Worm (Caenorhabditis elegans) whole organism, L2 larva: Measurements from ENCODE around the gene ugt-9.
"Not testable (repeated sequence)": the region's sequence is repeated elsewhere in the genome, so short reads cannot be mapped to it uniquely, and the experiment has no call there.

ENCODE experiments used
- F13H6.1 ChIP-seq: sonication (generic microtip); optimal IDR thresholded peaks from 2 replicates; lab custom pipeline; 2016; ENCODE audit warnings: missing genetic modification characterization, missing compliant biosample characterization
- R02D3.7 ChIP-seq: fragments of 150-350 bp; optimal IDR thresholded peaks from 2 replicates; lab custom pipeline; 2014; ENCODE audit warnings: missing biosample characterization, missing genetic modification characterization
- Y55F3AM.14 ChIP-seq: fragments of 200-800 bp; sonication (Bioruptor generic); optimal IDR thresholded peaks from 2 replicates; lab custom pipeline; 2018; ENCODE audit warnings: mild to moderate bottlenecking, missing genetic modification characterization, missing compliant biosample characterization
- ZK546.5 ChIP-seq: sonication (generic microtip); optimal IDR thresholded peaks from 2 replicates; lab custom pipeline; 2017; ENCODE audit warnings: missing biosample characterization, missing genetic modification characterization
- alr-1 ChIP-seq: fragments of 150-350 bp; optimal IDR thresholded peaks from 2 replicates; lab custom pipeline; 2014; ENCODE audit warnings: missing biosample characterization, missing genetic modification characterization
- aly-2 ChIP-seq: fragments of 150-350 bp; optimal IDR thresholded peaks from 2 replicates; lab custom pipeline; 2014; ENCODE audit warnings: missing biosample characterization, missing genetic modification characterization
- ama-1 ChIP-seq: fragments of 150-350 bp; optimal IDR thresholded peaks from 2 replicates; lab custom pipeline; 2018; ENCODE audit warnings: inconsistent platforms
- blmp-1 ChIP-seq: sonication (generic microtip); optimal IDR thresholded peaks from 2 replicates; lab custom pipeline; 2017; ENCODE audit warnings: missing genetic modification characterization, mild to moderate bottlenecking, missing compliant biosample characterization, antibody characterized with exemption, moderate library complexity; ENCODE audit not compliant: insufficient read depth
- crh-2 ChIP-seq: sonication (generic microtip); optimal IDR thresholded peaks from 2 replicates; lab custom pipeline; 2017; ENCODE audit warnings: missing biosample characterization, missing genetic modification characterization
- elt-1 ChIP-seq: fragments of 150-350 bp; optimal IDR thresholded peaks from 2 replicates; lab custom pipeline; 2014; ENCODE audit warnings: missing biosample characterization, missing genetic modification characterization
- fos-1 ChIP-seq: fragments of 150-350 bp; optimal IDR thresholded peaks from 2 replicates; lab custom pipeline; 2014; ENCODE audit warnings: missing biosample characterization, missing genetic modification characterization
- lin-11 ChIP-seq: fragments of 150-350 bp; sonication (generic microtip); optimal IDR thresholded peaks from 2 replicates; lab custom pipeline; 2014; ENCODE audit warnings: missing biosample characterization, missing genetic modification characterization, inconsistent platforms, mixed read lengths
- lin-13 ChIP-seq: fragments of 150-350 bp; optimal IDR thresholded peaks from 2 replicates; lab custom pipeline; 2014; ENCODE audit warnings: missing biosample characterization, missing genetic modification reagents, missing genetic modification characterization
- lin-39 ChIP-seq: fragments of 150-350 bp; optimal IDR thresholded peaks from 2 replicates; lab custom pipeline; 2014; ENCODE audit warnings: missing biosample characterization, missing genetic modification reagents, missing genetic modification characterization
- lsy-2 ChIP-seq, 2 experiments: fragments of 150-350 bp in 1 of 2; sonication (generic microtip) in 1 of 2; optimal IDR thresholded peaks; 2 replicates each; lab custom pipeline; 2014 to 2017; ENCODE audit warnings: missing biosample characterization in 2 of 2, missing genetic modification characterization in 2 of 2
- mab-5 ChIP-seq: fragments of 150-350 bp; optimal IDR thresholded peaks from 2 replicates; lab custom pipeline; 2014; ENCODE audit warnings: missing biosample characterization, missing genetic modification characterization
- mbf-1 ChIP-seq: sonication (generic microtip); optimal IDR thresholded peaks from 2 replicates; lab custom pipeline; 2017; ENCODE audit warnings: missing biosample characterization, missing genetic modification characterization
- mdl-1 ChIP-seq, 2 experiments: fragments of 150-350 bp in 1 of 2; sonication (generic microtip) in 1 of 2; optimal IDR thresholded peaks; 2 replicates each; lab custom pipeline; 2017; ENCODE audit warnings: missing biosample characterization in 2 of 2, missing genetic modification characterization in 2 of 2
- nhr-10 ChIP-seq: sonication (generic microtip); optimal IDR thresholded peaks from 2 replicates; lab custom pipeline; 2017; ENCODE audit warnings: missing biosample characterization, missing genetic modification characterization
- nhr-11 ChIP-seq: fragments of 150-350 bp; optimal IDR thresholded peaks from 2 replicates; lab custom pipeline; 2014; ENCODE audit warnings: missing biosample characterization, missing genetic modification characterization
- nhr-129 ChIP-seq: fragments of 150-350 bp; optimal IDR thresholded peaks from 2 replicates; lab custom pipeline; 2014; ENCODE audit warnings: missing biosample characterization, missing genetic modification characterization
- nhr-25 ChIP-seq: fragments of 150-350 bp; sonication (generic microtip); optimal IDR thresholded peaks from 3 replicates; lab custom pipeline; 2014; ENCODE audit warnings: missing biosample characterization, missing genetic modification characterization
- nhr-6 ChIP-seq: fragments of 150-350 bp; optimal IDR thresholded peaks from 2 replicates; lab custom pipeline; 2014; ENCODE audit warnings: missing biosample characterization, missing genetic modification characterization
- peb-1 ChIP-seq: fragments of 150-350 bp; optimal IDR thresholded peaks from 2 replicates; lab custom pipeline; 2014; ENCODE audit warnings: missing biosample characterization, missing genetic modification characterization
- sem-4 ChIP-seq: fragments of 150-350 bp; optimal IDR thresholded peaks from 2 replicates; lab custom pipeline; 2014; ENCODE audit warnings: missing biosample characterization, missing genetic modification reagents, missing genetic modification characterization
- sma-3 ChIP-seq: sonication (generic microtip); optimal IDR thresholded peaks from 2 replicates; lab custom pipeline; 2016; ENCODE audit warnings: missing genetic modification reagents, missing genetic modification characterization, missing compliant biosample characterization
- unc-55 ChIP-seq: fragments of 150-350 bp; sonication (generic microtip); optimal IDR thresholded peaks from 3 replicates; lab custom pipeline; 2014; ENCODE audit warnings: missing biosample characterization, missing genetic modification reagents, missing genetic modification characterization
- unc-62 ChIP-seq: fragments of 150-350 bp; optimal IDR thresholded peaks from 2 replicates; lab custom pipeline; 2014; ENCODE audit warnings: missing biosample characterization, missing genetic modification reagents, missing genetic modification characterization
- zag-1 ChIP-seq: fragments of 150-350 bp; optimal IDR thresholded peaks from 2 replicates; lab custom pipeline; 2014; ENCODE audit warnings: missing biosample characterization, missing genetic modification characterization
- ztf-1 ChIP-seq: fragments of 200-800 bp; sonication (Bioruptor generic); conservative IDR thresholded peaks from 2 replicates; pipeline ENCODE4 v1.3.6; 2022; ENCODE audit warnings: missing genetic modification characterization, missing compliant biosample characterization
- ztf-11 ChIP-seq: sonication (generic microtip); optimal IDR thresholded peaks from 2 replicates; lab custom pipeline; 2017; ENCODE audit warnings: missing biosample characterization, missing genetic modification characterization
- ztf-4 ChIP-seq: fragments of 150-350 bp; optimal IDR thresholded peaks from 2 replicates; lab custom pipeline; 2014; ENCODE audit warnings: missing biosample characterization, missing genetic modification characterization

The ugt-9 gene

ce11 chrV:4890781-4891180, 5.1 kb upstream of the ugt-9 start:
- TF ChIP-seq blmp-1 (tag; lab: Kevin White, UChicago): no peak
- no peak for TF ChIP-seq nhr-129 (tag; lab: Kevin White, UChicago)
- no peak for TF ChIP-seq fos-1 (tag; lab: Kevin White, UChicago)
- TF ChIP-seq unc-62 (GFP tag; lab: Kevin White, UChicago): no peak
- TF ChIP-seq ztf-4 (tag; lab: Kevin White, UChicago): no peak
- TF ChIP-seq crh-2 (tag; lab: Kevin White, UChicago): no peak
- no peak for TF ChIP-seq ztf-11 (tag; lab: Kevin White, UChicago)
- TF ChIP-seq Y55F3AM.14: no peak
- TF ChIP-seq mbf-1 (tag; lab: Kevin White, UChicago): no peak
- TF ChIP-seq lin-13 (GFP tag; lab: Kevin White, UChicago): no peak
- no peak for TF ChIP-seq nhr-6 (tag; lab: Kevin White, UChicago)
- TF ChIP-seq lin-11: no peak
- no peak for TF ChIP-seq elt-1
- TF ChIP-seq alr-1 (tag; lab: Kevin White, UChicago): no peak
- no peak for TF ChIP-seq sma-3 (GFP tag; lab: Kevin White, UChicago)

ce11 chrV:4891305-4891704, 4.5 kb upstream of the ugt-9 start:
- no peak for TF ChIP-seq mdl-1 (tag; optimal IDR thresholded peaks at IDR 0.05; lab: Kevin White, UChicago)
- TF ChIP-seq ztf-1 (GFP tag; lab: Robert Waterston, UW): no peak
- no peak for TF ChIP-seq mbf-1 (tag; lab: Kevin White, UChicago)
- TF ChIP-seq elt-1: no peak
- TF ChIP-seq crh-2 (tag; lab: Kevin White, UChicago): no peak

ce11 chrV:4894971-4895370, 877 bp upstream of the ugt-9 start, which contains the start of gene ugt-11:
Gene ugt-11 (minus strand): TSS chrV:4895071.
- TF ChIP-seq lsy-2 (tag; optimal IDR thresholded peaks at IDR 0.05; lab: Kevin White, UChicago) (no peak), ztf-1 (GFP tag; lab: Robert Waterston, UW) (no peak), lin-39 (tag; lab: Kevin White, UChicago) (no peak), F13H6.1 (tag; lab: Kevin White, UChicago) (no peak), zag-1 (no peak)

- TF ChIP-seq nhr-11 (tag; lab: Kevin White, UChicago); R02D3.7 (tag; lab: Kevin White, UChicago); unc-55: not testable (repeated sequence)
Observed at ce11 chrV:4900020-4900419, 4.2 kb downstream of the ugt-9 start, which contains the start of gene ugt-10. Gene ugt-10 (minus strand): TSS chrV:4900120.

ce11 chrV:4901074-4901473, 5.2 kb downstream of the ugt-9 start, which contains the start of gene ugt-67:
Gene ugt-67 (plus strand): TSS chrV:4901374.
- TF ChIP-seq nhr-10 (no peak), nhr-11 (tag; lab: Kevin White, UChicago) (no peak), peb-1 (no peak), aly-2 (tag; lab: Kevin White, UChicago) (no peak), crh-2 (tag; lab: Kevin White, UChicago) (no peak), nhr-129 (tag; lab: Kevin White, UChicago) (no peak)
- TF ChIP-seq, all 48 proteins: peak for 0

- no peak for TF ChIP-seq sem-4 (tag; lab: Kevin White, UChicago)
- no peak for TF ChIP-seq ztf-11 (tag; lab: Kevin White, UChicago)
- TF ChIP-seq ZK546.5 (tag; lab: Kevin White, UChicago): no peak
- TF ChIP-seq nhr-25 (tag; lab: Kevin White, UChicago): peak; percentile 3
- no peak for TF ChIP-seq mab-5 (tag; lab: Kevin White, UChicago)
- TF ChIP-seq ama-1 (lab: Kevin White, UChicago): no peak
Observed at ce11 chrV:4903696-4904095, 7.8 kb downstream of the ugt-9 start, which contains the start of gene ugt-8. Gene ugt-8 (plus strand): TSS chrV:4903930.
